Worm (Caenorhabditis elegans): ENCODE results near the gene T26C5.5.

Gene T26C5.5

ce11 chrII:9250422-9250821 lies 3.9 kb upstream of the T26C5.5 start, which contains the start of gene T26C5.4:
T26C5.4 (minus strand) TSS chrII:9250522.
- no peak for TF ChIP-seq mls-2 (tag; optimal IDR thresholded peaks at IDR 0.05)
- no peak for TF ChIP-seq snpc-4 (tag; optimal IDR thresholded peaks at IDR 0.05)
- TF ChIP-seq lsy-2 (tag; optimal IDR thresholded peaks at IDR 0.05), result no peak
- no peak for TF ChIP-seq nhr-12 (tag; optimal IDR thresholded peaks at IDR 0.05)
- no peak for TF ChIP-seq unc-120 (tag; optimal IDR thresholded peaks at IDR 0.05; ENCODE audit: poor library complexity, severe bottlenecking)
- TF ChIP-seq blmp-1 (tag; optimal IDR thresholded peaks at IDR 0.05), result no peak
- no peak for TF ChIP-seq drap-1 (GFP tag; optimal IDR thresholded peaks at IDR 0.05)

ce11 chrII:9242804-9243203 lies 3.7 kb downstream of the T26C5.5 start:
- TF ChIP-seq hlh-1 (tag; optimal IDR thresholded peaks at IDR 0.05) (peak; percentile 28), elt-1 (tag; optimal IDR thresholded peaks at IDR 0.05; ENCODE audit: borderline replicate concordance, insufficient read depth) (no peak), ceh-39 (tag; optimal IDR thresholded peaks at IDR 0.05) (no peak), unc-62 (GFP tag; optimal IDR thresholded peaks at IDR 0.05) (no peak), mab-5 (tag; optimal IDR thresholded peaks at IDR 0.05) (no peak), ham-2 (GFP tag; optimal IDR thresholded peaks at IDR 0.05) (no peak), pha-4 (tag; optimal IDR thresholded peaks at IDR 0.05) (peak; percentile 51), elt-3 (tag; optimal IDR thresholded peaks at IDR 0.05) (no peak), mep-1 (tag; optimal IDR thresholded peaks at IDR 0.05) (peak; percentile 38), snpc-4 (tag; optimal IDR thresholded peaks at IDR 0.05) (no peak), unc-39 (tag; optimal IDR thresholded peaks at IDR 0.05) (no peak), drap-1 (GFP tag; optimal IDR thresholded peaks at IDR 0.05) (no peak), ceh-43 (GFP tag; optimal IDR thresholded peaks at IDR 0.05) (no peak), ces-1 (GFP tag; optimal IDR thresholded peaks at IDR 0.05) (peak; percentile 15), ceh-83 (GFP tag; optimal IDR thresholded peaks at IDR 0.05) (no peak), M03D4.4 (tag; optimal IDR thresholded peaks at IDR 0.05) (no peak), nhr-237 (tag; optimal IDR thresholded peaks at IDR 0.05) (peak; percentile 25), nhr-28 (tag; optimal IDR thresholded peaks at IDR 0.05) (no peak), sptf-1 (tag; optimal IDR thresholded peaks at IDR 0.05) (no peak), bed-3 (GFP tag; optimal IDR thresholded peaks at IDR 0.05) (no peak), cnd-1 (tag; optimal IDR thresholded peaks at IDR 0.05) (no peak), lin-13 (tag; optimal IDR thresholded peaks at IDR 0.05) (no peak), unc-120 (tag; optimal IDR thresholded peaks at IDR 0.05; ENCODE audit: poor library complexity, severe bottlenecking) (no peak)

ce11 chrII:9241610-9242009 lies 4.9 kb downstream of the T26C5.5 start:
- TF ChIP-seq nhr-2 (tag; optimal IDR thresholded peaks at IDR 0.05) (no peak), ceh-83 (GFP tag; optimal IDR thresholded peaks at IDR 0.05) (no peak), ces-1 (GFP tag; optimal IDR thresholded peaks at IDR 0.05) (no peak), hlh-1 (tag; optimal IDR thresholded peaks at IDR 0.05) (no peak)

- no peak for TF ChIP-seq drap-1 (GFP tag; optimal IDR thresholded peaks at IDR 0.05)
- no peak for TF ChIP-seq sptf-1 (tag; optimal IDR thresholded peaks at IDR 0.05)
- no peak for TF ChIP-seq unc-62 (GFP tag; optimal IDR thresholded peaks at IDR 0.05)
- TF ChIP-seq ceh-43 (GFP tag; optimal IDR thresholded peaks at IDR 0.05), result no peak
- no peak for TF ChIP-seq zip-8 (tag; optimal IDR thresholded peaks at IDR 0.05)
- no peak for TF ChIP-seq snpc-4 (tag; optimal IDR thresholded peaks at IDR 0.05)
- no peak for TF ChIP-seq pha-4 (tag; optimal IDR thresholded peaks at IDR 0.05)
- TF ChIP-seq lin-13 (tag; optimal IDR thresholded peaks at IDR 0.05), result no peak
- no peak for TF ChIP-seq nhr-2 (tag; optimal IDR thresholded peaks at IDR 0.05)
- no peak for TF ChIP-seq ceh-83 (GFP tag; optimal IDR thresholded peaks at IDR 0.05)
- TF ChIP-seq nhr-76 (tag; optimal IDR thresholded peaks at IDR 0.05), result no peak
These were observed 8.8 kb downstream of the T26C5.5 start for ce11 chrII:9237719-9238118.

- TF ChIP-seq pha-4 (tag; optimal IDR thresholded peaks at IDR 0.05) (no peak), hlh-1 (tag; optimal IDR thresholded peaks at IDR 0.05) (no peak), flh-1 (GFP tag; optimal IDR thresholded peaks at IDR 0.05) (no peak), ztf-11 (tag; optimal IDR thresholded peaks at IDR 0.05) (no peak), nhr-2 (tag; optimal IDR thresholded peaks at IDR 0.05) (no peak), lin-32 (GFP tag; optimal IDR thresholded peaks at IDR 0.05) (no peak), drap-1 (GFP tag; optimal IDR thresholded peaks at IDR 0.05) (no peak), nhr-12 (tag; optimal IDR thresholded peaks at IDR 0.05) (no peak), zip-8 (tag; optimal IDR thresholded peaks at IDR 0.05) (no peak), cnd-1 (tag; optimal IDR thresholded peaks at IDR 0.05) (no peak), nhr-76 (tag; optimal IDR thresholded peaks at IDR 0.05) (no peak), unc-120 (tag; optimal IDR thresholded peaks at IDR 0.05; ENCODE audit: poor library complexity, severe bottlenecking) (no peak), elt-3 (tag; optimal IDR thresholded peaks at IDR 0.05) (no peak), ham-2 (GFP tag; optimal IDR thresholded peaks at IDR 0.05) (no peak), sptf-1 (tag; optimal IDR thresholded peaks at IDR 0.05) (no peak), ces-1 (GFP tag; optimal IDR thresholded peaks at IDR 0.05) (no peak), snpc-4 (tag; optimal IDR thresholded peaks at IDR 0.05) (no peak), ceh-39 (tag; optimal IDR thresholded peaks at IDR 0.05) (no peak)
These were observed 9.6 kb downstream of the T26C5.5 start for ce11 chrII:9236972-9237371.
